Worm (Caenorhabditis elegans) whole organism, late embryonic: ENCODE data around the gene C15C8.5.

Experiments
- C38D4.7 ChIP-seq: fragments of 200-800 bp; sonication (Bioruptor generic); optimal IDR thresholded peaks from 2 replicates; lab custom pipeline; 2018; ENCODE audit warnings: mild to moderate bottlenecking, missing genetic modification characterization, moderate library complexity, missing compliant biosample characterization
- K02D7.2 ChIP-seq: sonication (generic microtip); optimal IDR thresholded peaks from 2 replicates; lab custom pipeline; 2017; ENCODE audit warnings: mild to moderate bottlenecking, missing genetic modification characterization, missing compliant biosample characterization
- K09A11.1 ChIP-seq: sonication (generic microtip); optimal IDR thresholded peaks from 2 replicates; lab custom pipeline; 2017; ENCODE audit warnings: antibody characterized with exemption, mild to moderate bottlenecking, missing genetic modification characterization, missing compliant biosample characterization; ENCODE audit not compliant: insufficient read depth
- T23F11.4 ChIP-seq: fragments of 200-800 bp; sonication (Bioruptor generic); optimal IDR thresholded peaks from 2 replicates; lab custom pipeline; 2018; ENCODE audit warnings: mild to moderate bottlenecking, missing genetic modification characterization, missing compliant biosample characterization
- Y22D7AL.16 ChIP-seq: sonication (generic microtip); optimal IDR thresholded peaks from 2 replicates; lab custom pipeline; 2016; ENCODE audit warnings: missing genetic modification characterization, missing compliant biosample characterization
- ahr-1 ChIP-seq: sonication (generic microtip); optimal IDR thresholded peaks from 2 replicates; lab custom pipeline; 2016; ENCODE audit warnings: missing genetic modification characterization, missing compliant biosample characterization
- ama-1 ChIP-seq: fragments of 150-350 bp; optimal IDR thresholded peaks from 2 replicates; lab custom pipeline; 2014
- ceh-19 ChIP-seq: fragments of 200-800 bp; sonication (Bioruptor generic); optimal IDR thresholded peaks from 2 replicates; lab custom pipeline; 2018; ENCODE audit warnings: mild to moderate bottlenecking, missing genetic modification characterization, missing compliant biosample characterization
- ceh-2 ChIP-seq: sonication (generic microtip); optimal IDR thresholded peaks from 2 replicates; lab custom pipeline; 2016; ENCODE audit warnings: missing genotype, missing genetic modification characterization, missing compliant biosample characterization
- ceh-22 ChIP-seq: sonication (generic microtip); optimal IDR thresholded peaks from 2 replicates; lab custom pipeline; 2017; ENCODE audit warnings: missing biosample characterization, missing genetic modification characterization
- ceh-24 ChIP-seq: sonication (generic microtip); optimal IDR thresholded peaks from 2 replicates; lab custom pipeline; 2016; ENCODE audit warnings: mild to moderate bottlenecking, missing genetic modification characterization, missing compliant biosample characterization
- ceh-30 ChIP-seq: fragments of 150-350 bp; optimal IDR thresholded peaks from 2 replicates; lab custom pipeline; 2014; ENCODE audit warnings: missing biosample characterization, missing genetic modification characterization
- ceh-31 ChIP-seq: sonication (generic microtip); optimal IDR thresholded peaks from 2 replicates; lab custom pipeline; 2016; ENCODE audit warnings: missing genetic modification characterization, missing compliant biosample characterization
- ceh-48 ChIP-seq: sonication (generic microtip); optimal IDR thresholded peaks from 2 replicates; lab custom pipeline; 2016; ENCODE audit warnings: missing genetic modification characterization, inconsistent platforms, missing compliant biosample characterization
- ceh-9 ChIP-seq: sonication (generic microtip); optimal IDR thresholded peaks from 2 replicates; lab custom pipeline; 2016; ENCODE audit warnings: mild to moderate bottlenecking, missing genetic modification characterization, inconsistent platforms, missing compliant biosample characterization
- che-1 ChIP-seq: sonication (generic microtip); optimal IDR thresholded peaks from 2 replicates; lab custom pipeline; 2016; ENCODE audit warnings: mild to moderate bottlenecking, missing genetic modification characterization, missing compliant biosample characterization
- dmd-4 ChIP-seq: sonication (generic microtip); optimal IDR thresholded peaks from 2 replicates; lab custom pipeline; 2016; ENCODE audit warnings: borderline replicate concordance, missing genetic modification characterization, missing compliant biosample characterization
- dve-1 ChIP-seq: sonication (generic microtip); optimal IDR thresholded peaks from 2 replicates; lab custom pipeline; 2017; ENCODE audit warnings: antibody characterized with exemption, mild to moderate bottlenecking, missing genetic modification characterization, missing compliant biosample characterization
- elt-2 ChIP-seq: sonication (generic microtip); optimal IDR thresholded peaks from 2 replicates; lab custom pipeline; 2016; ENCODE audit warnings: missing genetic modification reagents, missing genetic modification characterization, missing compliant biosample characterization
- elt-4 ChIP-seq: sonication (generic microtip); optimal IDR thresholded peaks from 2 replicates; lab custom pipeline; 2016; ENCODE audit warnings: missing genetic modification characterization, missing compliant biosample characterization
- ets-4 ChIP-seq: sonication (generic microtip); optimal IDR thresholded peaks from 2 replicates; lab custom pipeline; 2016; ENCODE audit warnings: missing genetic modification characterization, missing compliant biosample characterization
- eyg-1 ChIP-seq: sonication (generic microtip); optimal IDR thresholded peaks from 2 replicates; lab custom pipeline; 2016; ENCODE audit warnings: missing genotype, missing genetic modification characterization, missing compliant biosample characterization
- fax-1 ChIP-seq: sonication (generic microtip); optimal IDR thresholded peaks from 2 replicates; lab custom pipeline; 2016; ENCODE audit warnings: missing genotype, missing genetic modification characterization, missing compliant biosample characterization
- fkh-10 ChIP-seq: fragments of 150-350 bp; optimal IDR thresholded peaks from 2 replicates; lab custom pipeline; 2014; ENCODE audit warnings: missing biosample characterization, missing genetic modification reagents, missing genetic modification characterization
- fkh-6 ChIP-seq: sonication (generic microtip); optimal IDR thresholded peaks from 2 replicates; lab custom pipeline; 2016; ENCODE audit warnings: missing genetic modification characterization, missing compliant biosample characterization
- gmeb-2 ChIP-seq: sonication (generic microtip); optimal IDR thresholded peaks from 2 replicates; lab custom pipeline; 2016; ENCODE audit warnings: missing genetic modification characterization, inconsistent platforms, missing compliant biosample characterization
- hlh-13 ChIP-seq: fragments of 200-800 bp; sonication (Bioruptor generic); optimal IDR thresholded peaks from 2 replicates; lab custom pipeline; 2018; ENCODE audit warnings: mild to moderate bottlenecking, missing genetic modification characterization, missing compliant biosample characterization
- hlh-15 ChIP-seq: sonication (generic microtip); optimal IDR thresholded peaks from 2 replicates; lab custom pipeline; 2016; ENCODE audit warnings: missing genetic modification characterization, missing compliant biosample characterization
- hlh-30 ChIP-seq: sonication (generic microtip); optimal IDR thresholded peaks from 2 replicates; lab custom pipeline; 2017; ENCODE audit warnings: antibody characterized with exemption, missing genetic modification characterization, missing compliant biosample characterization; ENCODE audit not compliant: insufficient read depth
- hlh-6 ChIP-seq: sonication (generic microtip); optimal IDR thresholded peaks from 2 replicates; lab custom pipeline; 2016; ENCODE audit warnings: missing genotype, missing genetic modification characterization, missing compliant biosample characterization
- hlh-8 ChIP-seq: sonication (generic microtip); optimal IDR thresholded peaks from 2 replicates; lab custom pipeline; 2016; ENCODE audit warnings: missing genotype, missing genetic modification characterization, missing compliant biosample characterization
- lin-11 ChIP-seq: fragments of 200-800 bp; sonication (Bioruptor generic); optimal IDR thresholded peaks from 2 replicates; lab custom pipeline; 2018; ENCODE audit warnings: mild to moderate bottlenecking, missing genetic modification characterization, missing compliant biosample characterization
- madf-2 ChIP-seq: sonication (generic microtip); optimal IDR thresholded peaks from 2 replicates; lab custom pipeline; 2017; ENCODE audit warnings: missing genetic modification characterization, missing compliant biosample characterization
- mec-3 ChIP-seq: sonication (generic microtip); optimal IDR thresholded peaks from 2 replicates; lab custom pipeline; 2016; ENCODE audit warnings: borderline replicate concordance, missing genetic modification characterization, missing compliant biosample characterization
- nfya-1 ChIP-seq: sonication (generic microtip); optimal IDR thresholded peaks from 2 replicates; lab custom pipeline; 2017; ENCODE audit warnings: missing genetic modification characterization, mild to moderate bottlenecking, missing compliant biosample characterization, antibody characterized with exemption, moderate library complexity
- nhr-11 ChIP-seq: fragments of 150-350 bp; optimal IDR thresholded peaks from 2 replicates; lab custom pipeline; 2014; ENCODE audit warnings: missing biosample characterization, missing genetic modification characterization
- npax-4 ChIP-seq: sonication (generic microtip); optimal IDR thresholded peaks from 2 replicates; lab custom pipeline; 2016; ENCODE audit warnings: missing genetic modification characterization, missing compliant biosample characterization
- odd-2 ChIP-seq: sonication (generic microtip); optimal IDR thresholded peaks from 2 replicates; lab custom pipeline; 2017; ENCODE audit warnings: antibody characterized with exemption, mild to moderate bottlenecking, missing genetic modification characterization, missing compliant biosample characterization
- pag-3 ChIP-seq: sonication (generic microtip); optimal IDR thresholded peaks from 2 replicates; lab custom pipeline; 2016; ENCODE audit warnings: missing compliant biosample characterization, missing genetic modification characterization, borderline replicate concordance
- pax-1 ChIP-seq: fragments of 150-350 bp; optimal IDR thresholded peaks from 2 replicates; lab custom pipeline; 2014; ENCODE audit warnings: missing biosample characterization, missing genetic modification characterization
- pha-4 ChIP-seq: fragments of 150-350 bp; optimal IDR thresholded peaks from 2 replicates; lab custom pipeline; 2018; ENCODE audit warnings: missing biosample characterization, missing genetic modification reagents, missing genetic modification characterization
- pqm-1 ChIP-seq: sonication (generic microtip); optimal IDR thresholded peaks from 2 replicates; lab custom pipeline; 2016; ENCODE audit warnings: missing genetic modification characterization, missing compliant biosample characterization
- pros-1 ChIP-seq: fragments of 150-350 bp; optimal IDR thresholded peaks from 2 replicates; lab custom pipeline; 2014; ENCODE audit warnings: missing biosample characterization, missing genetic modification reagents, missing genetic modification characterization
- ref-2 ChIP-seq: sonication (generic microtip); optimal IDR thresholded peaks from 2 replicates; lab custom pipeline; 2016; ENCODE audit warnings: missing genetic modification characterization, missing compliant biosample characterization
- sdc-2 ChIP-seq: sonication (generic microtip); optimal IDR thresholded peaks from 2 replicates; lab custom pipeline; 2016; ENCODE audit warnings: missing genotype, missing genetic modification characterization, missing compliant biosample characterization
- sox-4 ChIP-seq: sonication (generic microtip); optimal IDR thresholded peaks from 2 replicates; lab custom pipeline; 2017; ENCODE audit warnings: mild to moderate bottlenecking, missing genetic modification characterization, inconsistent platforms, missing compliant biosample characterization
- tbx-2 ChIP-seq: sonication (generic microtip); optimal IDR thresholded peaks from 2 replicates; lab custom pipeline; 2016; ENCODE audit warnings: missing genetic modification characterization, missing compliant biosample characterization
- tbx-7 ChIP-seq: sonication (generic microtip); optimal IDR thresholded peaks from 2 replicates; lab custom pipeline; 2016; ENCODE audit warnings: missing genotype, missing genetic modification characterization, missing compliant biosample characterization
- unc-3 ChIP-seq, 2 experiments: fragments of 200-800 bp in 1 of 2; sonication (Bioruptor generic) in 1 of 2; sonication (generic microtip) in 1 of 2; conservative IDR thresholded peaks in 1 of 2; optimal IDR thresholded peaks in 1 of 2; 2 replicates each; pipeline versions ENCODE4 v1.3.6 to Lab custom; 2016 to 2022; ENCODE audit warnings: missing compliant biosample characterization in 2 of 2, missing genetic modification characterization in 2 of 2, missing genetic modification reagents in 1 of 2
- unc-42 ChIP-seq: sonication (generic microtip); optimal IDR thresholded peaks from 2 replicates; lab custom pipeline; 2016; ENCODE audit warnings: missing genotype, missing genetic modification characterization, missing compliant biosample characterization
- unc-86 ChIP-seq: sonication (generic microtip); optimal IDR thresholded peaks from 2 replicates; lab custom pipeline; 2016; ENCODE audit warnings: missing genetic modification characterization, missing compliant biosample characterization
- zip-5 ChIP-seq: sonication (generic microtip); optimal IDR thresholded peaks from 2 replicates; lab custom pipeline; 2016; ENCODE audit warnings: missing genetic modification characterization, missing compliant biosample characterization
- ztf-16 ChIP-seq: sonication (generic microtip); optimal IDR thresholded peaks from 2 replicates; lab custom pipeline; 2017; ENCODE audit warnings: missing genetic modification characterization, missing compliant biosample characterization

C15C8.5 gene

DNA sequence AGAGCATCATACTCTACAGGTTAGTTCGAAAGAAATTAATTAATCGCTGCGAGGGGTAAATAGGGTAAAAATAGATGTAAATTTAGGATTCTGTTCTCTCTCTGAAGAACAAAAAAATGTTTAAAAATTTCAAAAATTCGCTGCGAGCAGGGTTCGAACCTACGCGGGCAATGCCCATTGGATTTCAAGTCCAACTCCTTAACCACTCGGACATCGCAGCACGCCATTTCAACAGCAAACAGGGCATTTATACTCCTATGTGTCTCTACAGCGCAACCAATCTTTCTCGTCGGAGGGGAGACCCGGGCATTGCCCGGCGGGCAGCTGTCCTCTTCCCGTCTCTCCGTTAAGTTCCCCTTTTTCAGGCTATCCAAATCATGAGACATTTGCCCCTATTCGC is 32.4 kb downstream of the C15C8.5 start:
- TF ChIP-seq fkh-6 (tag; lab: Kevin White, UChicago) (peak; percentile 92), fax-1 (tag; lab: Kevin White, UChicago) (peak; percentile 88), eyg-1 (tag; lab: Kevin White, UChicago) (peak; percentile 83), fkh-10 (peak; percentile 81), ceh-2 (tag; lab: Kevin White, UChicago) (peak; percentile 82), dve-1 (peak; percentile 81), ets-4 (tag; lab: Kevin White, UChicago) (peak; percentile 48), che-1 (tag; lab: Kevin White, UChicago) (peak; percentile 90), ceh-19 (GFP tag; lab: Kevin White, UChicago) (peak; percentile 95), tbx-7 (tag; lab: Kevin White, UChicago) (no peak), pag-3 (tag; lab: Kevin White, UChicago) (peak; percentile 71), K02D7.2 (peak; percentile 88), unc-86 (peak; percentile 88), elt-2 (peak; percentile 96), T23F11.4 (GFP tag; lab: Kevin White, UChicago) (peak; percentile 90), hlh-13 (GFP tag; lab: Kevin White, UChicago) (peak; percentile 80), hlh-15 (peak; percentile 86), lin-11 (tag; lab: Kevin White, UChicago) (peak; percentile 86), ref-2 (peak; percentile 91), pha-4 (tag; lab: Kevin White, UChicago) (no peak), dmd-4 (tag; lab: Kevin White, UChicago) (peak; percentile 80), ztf-16 (tag; lab: Kevin White, UChicago) (peak; percentile 91), K09A11.1 (peak; percentile 68), gmeb-2 (tag; lab: Kevin White, UChicago) (peak; percentile 92), ceh-31 (peak; percentile 73), Y22D7AL.16 (tag; lab: Kevin White, UChicago) (peak; percentile 93), ceh-24 (tag; lab: Kevin White, UChicago) (peak; percentile 47), sox-4 (tag; lab: Kevin White, UChicago) (peak; percentile 94), ahr-1 (tag; lab: Kevin White, UChicago) (peak; percentile 67), odd-2 (tag; lab: Kevin White, UChicago) (peak; percentile 76), C38D4.7 (GFP tag; lab: Kevin White, UChicago) (peak; percentile 89), tbx-2 (peak; percentile 85), hlh-6 (tag; lab: Kevin White, UChicago) (peak; percentile 96), nfya-1 (tag; lab: Kevin White, UChicago) (peak; percentile 69), ama-1 (no peak), nhr-11 (no peak), pqm-1 (tag; lab: Kevin White, UChicago) (peak; percentile 78), npax-4 (tag; lab: Kevin White, UChicago) (peak; percentile 76), ceh-48 (tag; lab: Kevin White, UChicago) (peak; percentile 77), ceh-9 (tag; lab: Kevin White, UChicago) (peak; percentile 84), unc-42 (tag; lab: Kevin White, UChicago) (peak; percentile 68), ceh-22 (no peak), elt-4 (tag; lab: Kevin White, UChicago) (peak; percentile 84), sdc-2 (tag; lab: Kevin White, UChicago) (peak; percentile 73), zip-5 (tag; lab: Kevin White, UChicago) (peak; percentile 82), mec-3 (no peak), pax-1 (tag; lab: Kevin White, UChicago) (peak; percentile 7), unc-3 (GFP tag; conservative IDR thresholded peaks at IDR 0.05; lab: Robert Waterston, UW) (peak; percentile 96), unc-3 (tag; optimal IDR thresholded peaks at IDR 0.05; lab: Kevin White, UChicago) (peak; percentile 84), hlh-30 (tag; lab: Kevin White, UChicago) (peak; percentile 30), ceh-30 (tag; lab: Kevin White, UChicago) (peak; percentile 38), madf-2 (tag; lab: Kevin White, UChicago) (peak; percentile 91), pros-1 (tag; lab: Kevin White, UChicago) (no peak), hlh-8 (tag; lab: Kevin White, UChicago) (peak; percentile 51)
